Worm (Caenorhabditis elegans) whole organism, young adult: ENCODE data around the gene T13C5.2.
A peak's percentile ranks its signal among the peaks of the same experiment; 100 is the strongest.

Experiments
- B0035.1 ChIP-seq: sonication (generic microtip); optimal IDR thresholded peaks from 2 replicates; lab custom pipeline; 2016; ENCODE audit warnings: missing genetic modification characterization, mild to moderate bottlenecking, missing compliant biosample characterization, missing genotype, missing genetic modification reagents
- B0336.3 ChIP-seq: fragments of 200-800 bp; sonication (Bioruptor generic); IDR thresholded peaks from 2 replicates; pipeline ENCODE4 v1.3.6; 2022; ENCODE audit warnings: missing genetic modification characterization, missing compliant biosample characterization
- D2030.7 ChIP-seq: fragments of 200-800 bp; sonication (Bioruptor generic); IDR thresholded peaks from 2 replicates; pipeline ENCODE4 v1.3.6; 2022; ENCODE audit warnings: missing genetic modification reagents, missing genetic modification characterization, missing compliant biosample characterization
- F52B5.7 ChIP-seq: sonication (generic microtip); optimal IDR thresholded peaks from 2 replicates; lab custom pipeline; 2016; ENCODE audit warnings: mild to moderate bottlenecking, missing genetic modification characterization, missing compliant biosample characterization
- F55B11.4 ChIP-seq: sonication (generic microtip); optimal IDR thresholded peaks from 2 replicates; lab custom pipeline; 2016; ENCODE audit warnings: missing compliant biosample characterization, missing genetic modification characterization, borderline replicate concordance; ENCODE audit not compliant: insufficient read depth
- K11D2.4 ChIP-seq: fragments of 200-800 bp; sonication (Bioruptor generic); IDR thresholded peaks from 2 replicates; pipeline ENCODE4 v1.3.6; 2022; ENCODE audit warnings: missing genetic modification reagents, missing genetic modification characterization, missing compliant biosample characterization
- T26A5.8 ChIP-seq: sonication (generic microtip); optimal IDR thresholded peaks from 2 replicates; lab custom pipeline; 2016; ENCODE audit warnings: missing genetic modification characterization, missing compliant biosample characterization
- Y53F4B.3 ChIP-seq: fragments of 200-800 bp; sonication (Bioruptor generic); IDR thresholded peaks from 2 replicates; pipeline ENCODE4 v1.3.6; 2022; ENCODE audit warnings: missing genetic modification reagents, missing genetic modification characterization, missing compliant biosample characterization
- Y56A3A.18 ChIP-seq: fragments of 200-800 bp; sonication (Bioruptor generic); IDR thresholded peaks from 2 replicates; pipeline ENCODE4 v1.3.6; 2022; ENCODE audit warnings: missing genetic modification reagents, missing genetic modification characterization, missing compliant biosample characterization
- Y79H2A.3 ChIP-seq: fragments of 200-800 bp; sonication (Bioruptor generic); conservative IDR thresholded peaks from 2 replicates; pipeline ENCODE4 v1.3.6; 2022; ENCODE audit warnings: missing genetic modification reagents, missing genetic modification characterization, missing compliant biosample characterization
- ZK185.1 ChIP-seq: sonication (generic microtip); optimal IDR thresholded peaks from 2 replicates; lab custom pipeline; 2016; ENCODE audit warnings: mild to moderate bottlenecking, missing genetic modification characterization, missing compliant biosample characterization; ENCODE audit not compliant: poor library complexity, severe bottlenecking
- akir-1 ChIP-seq: fragments of 200-800 bp; sonication (Bioruptor generic); optimal IDR thresholded peaks from 2 replicates; lab custom pipeline; 2018; ENCODE audit warnings: mild to moderate bottlenecking, missing genetic modification characterization, moderate library complexity, missing compliant biosample characterization
- aptf-2 ChIP-seq: fragments of 200-800 bp; sonication (Bioruptor generic); conservative IDR thresholded peaks from 2 replicates; pipeline ENCODE4 v1.3.6; 2022; ENCODE audit warnings: missing genetic modification reagents, missing genetic modification characterization, missing compliant biosample characterization
- athp-1 ChIP-seq: sonication (generic microtip); optimal IDR thresholded peaks from 2 replicates; lab custom pipeline; 2017; ENCODE audit warnings: mild to moderate bottlenecking, missing genetic modification characterization, missing compliant biosample characterization
- cebp-1 ChIP-seq, 2 experiments: fragments of 200-800 bp in 1 of 2; sonication (Bioruptor generic) in 1 of 2; sonication (generic microtip) in 1 of 2; IDR thresholded peaks in 1 of 2; optimal IDR thresholded peaks in 1 of 2; 2 replicates each; pipeline versions ENCODE4 v1.3.6 to Lab custom; 2017 to 2022; ENCODE audit warnings: missing compliant biosample characterization in 2 of 2, missing genetic modification characterization in 2 of 2, mild to moderate bottlenecking in 1 of 2, missing genetic modification reagents in 1 of 2, moderate library complexity in 1 of 2
- ceh-27 ChIP-seq: fragments of 200-800 bp; sonication (Bioruptor generic); optimal IDR thresholded peaks from 2 replicates; lab custom pipeline; 2018; ENCODE audit warnings: mild to moderate bottlenecking, missing genetic modification characterization, moderate library complexity, missing compliant biosample characterization
- ceh-40 ChIP-seq: fragments of 200-800 bp; sonication (Bioruptor generic); IDR thresholded peaks from 2 replicates; pipeline ENCODE4 v1.3.6; 2022; ENCODE audit warnings: missing genetic modification characterization, missing compliant biosample characterization
- ceh-79 ChIP-seq: sonication (generic microtip); optimal IDR thresholded peaks from 2 replicates; lab custom pipeline; 2017; ENCODE audit warnings: mild to moderate bottlenecking, missing genetic modification characterization, missing compliant biosample characterization
- dpff-1 ChIP-seq: sonication (generic microtip); optimal IDR thresholded peaks from 2 replicates; lab custom pipeline; 2017; ENCODE audit warnings: mild to moderate bottlenecking, missing genetic modification characterization, missing compliant biosample characterization
- him-1 ChIP-seq: sonication (generic microtip); optimal IDR thresholded peaks from 2 replicates; lab custom pipeline; 2016; ENCODE audit warnings: missing genotype, missing genetic modification reagents, missing genetic modification characterization, missing compliant biosample characterization
- hsf-1 ChIP-seq: fragments of 200-800 bp; sonication (Bioruptor generic); IDR thresholded peaks from 2 replicates; pipeline ENCODE4 v1.3.6; 2022; ENCODE audit warnings: missing genetic modification reagents, missing genetic modification characterization, missing compliant biosample characterization
- let-526 ChIP-seq: fragments of 200-800 bp; sonication (Bioruptor generic); IDR thresholded peaks from 2 replicates; pipeline ENCODE4 v1.3.6; 2022; ENCODE audit warnings: missing genetic modification reagents, missing genetic modification characterization, missing compliant biosample characterization
- lin-40 ChIP-seq: sonication (generic microtip); optimal IDR thresholded peaks from 2 replicates; lab custom pipeline; 2016; ENCODE audit warnings: missing genetic modification characterization, mild to moderate bottlenecking, missing compliant biosample characterization, missing genotype, missing genetic modification reagents
- madf-3 ChIP-seq: fragments of 200-800 bp; sonication (Bioruptor generic); IDR thresholded peaks from 2 replicates; pipeline ENCODE4 v1.3.6; 2022; ENCODE audit warnings: missing genetic modification reagents, missing genetic modification characterization, missing compliant biosample characterization
- mxl-1 ChIP-seq: sonication (generic microtip); optimal IDR thresholded peaks from 2 replicates; lab custom pipeline; 2016; ENCODE audit warnings: missing genetic modification characterization, missing compliant biosample characterization
- nfya-1 ChIP-seq: sonication (generic microtip); optimal IDR thresholded peaks from 2 replicates; lab custom pipeline; 2017; ENCODE audit warnings: antibody characterized with exemption, missing compliant biosample characterization, missing genetic modification characterization, borderline replicate concordance; ENCODE audit not compliant: insufficient read depth
- nfya-2 ChIP-seq: fragments of 200-800 bp; sonication (Bioruptor generic); IDR thresholded peaks from 2 replicates; pipeline ENCODE4 v1.3.6; 2022; ENCODE audit warnings: missing genetic modification reagents, missing genetic modification characterization, missing compliant biosample characterization
- nfyb-1 ChIP-seq: fragments of 200-800 bp; sonication (Bioruptor generic); IDR thresholded peaks from 2 replicates; pipeline ENCODE4 v1.3.6; 2022; ENCODE audit warnings: missing genetic modification reagents, missing genetic modification characterization, missing compliant biosample characterization
- nhr-27 ChIP-seq: fragments of 200-800 bp; sonication (Bioruptor generic); optimal IDR thresholded peaks from 2 replicates; lab custom pipeline; 2018; ENCODE audit warnings: mild to moderate bottlenecking, missing genetic modification characterization, moderate library complexity, missing compliant biosample characterization
- nhr-80 ChIP-seq: sonication (generic microtip); optimal IDR thresholded peaks from 2 replicates; lab custom pipeline; 2016; ENCODE audit warnings: missing genetic modification characterization, missing compliant biosample characterization
- pha-4 ChIP-seq: fragments of 150-350 bp; sonication (generic microtip); optimal IDR thresholded peaks from 2 replicates; lab custom pipeline; 2014; ENCODE audit warnings: missing biosample characterization, missing genetic modification reagents, missing genetic modification characterization
- repo-1 ChIP-seq: sonication (generic microtip); optimal IDR thresholded peaks from 2 replicates; lab custom pipeline; 2017; ENCODE audit warnings: mild to moderate bottlenecking, missing genetic modification characterization, missing compliant biosample characterization
- snpc-1.1 ChIP-seq: sonication (generic microtip); optimal IDR thresholded peaks from 2 replicates; lab custom pipeline; 2017; ENCODE audit warnings: missing genetic modification characterization, mild to moderate bottlenecking, missing compliant biosample characterization, antibody characterized with exemption, moderate library complexity, missing genotype, missing genetic modification reagents; ENCODE audit not compliant: insufficient read depth
- snpc-3.4 ChIP-seq: sonication (generic microtip); optimal IDR thresholded peaks from 2 replicates; lab custom pipeline; 2017; ENCODE audit warnings: missing genetic modification characterization, mild to moderate bottlenecking, missing compliant biosample characterization, antibody characterized with exemption, moderate library complexity, missing genotype, missing genetic modification reagents
- sptf-2 ChIP-seq: fragments of 200-800 bp; sonication (Bioruptor generic); optimal IDR thresholded peaks from 2 replicates; lab custom pipeline; 2018; ENCODE audit warnings: mild to moderate bottlenecking, missing genetic modification characterization, missing compliant biosample characterization
- zfh-2 ChIP-seq: fragments of 200-800 bp; sonication (Bioruptor generic); conservative IDR thresholded peaks from 2 replicates; pipeline ENCODE4 v1.3.6; 2022; ENCODE audit warnings: missing genetic modification reagents, missing genetic modification characterization, missing compliant biosample characterization
- zim-3 ChIP-seq: sonication (generic microtip); optimal IDR thresholded peaks from 2 replicates; lab custom pipeline; 2017; ENCODE audit warnings: mild to moderate bottlenecking, missing genetic modification characterization, moderate library complexity, missing compliant biosample characterization
- ztf-25 ChIP-seq: fragments of 200-800 bp; sonication (Bioruptor generic); IDR thresholded peaks from 2 replicates; pipeline ENCODE4 v1.3.6; 2022; ENCODE audit warnings: missing genetic modification reagents, missing genetic modification characterization, missing compliant biosample characterization
- ztf-28 ChIP-seq: fragments of 200-800 bp; sonication (Bioruptor generic); IDR thresholded peaks from 2 replicates; pipeline ENCODE4 v1.3.6; 2022; ENCODE audit warnings: missing genetic modification reagents, missing genetic modification characterization, missing compliant biosample characterization
- ztf-3 ChIP-seq: fragments of 200-800 bp; sonication (Bioruptor generic); optimal IDR thresholded peaks from 2 replicates; lab custom pipeline; 2018; ENCODE audit warnings: mild to moderate bottlenecking, missing genetic modification characterization, missing compliant biosample characterization

T13C5.2 gene

ce11 chrX:6204696-6205232 is 20.0 kb downstream of the T13C5.2 start, which contains the start of gene bca-1 (continued):
- TF ChIP-seq nfya-1 (tag; lab: Kevin White, UChicago) = no peak
- TF ChIP-seq cebp-1 (GFP tag; IDR thresholded peaks at IDR 0.05; lab: Robert Waterston, UW) = no peak
- TF ChIP-seq cebp-1 (tag; optimal IDR thresholded peaks at IDR 0.05; lab: Kevin White, UChicago) = peak; percentile 11
- no peak for TF ChIP-seq let-526
- TF ChIP-seq Y53F4B.3 (GFP tag; lab: Robert Waterston, UW) = no peak

ce11 chrX:6205325-6205724 is 20.5 kb downstream of the T13C5.2 start:
- TF ChIP-seq athp-1 (tag; lab: Kevin White, UChicago) (no peak), sptf-2 (GFP tag; lab: Kevin White, UChicago) (no peak), ceh-79 (tag; lab: Kevin White, UChicago) (no peak), repo-1 (tag; lab: Kevin White, UChicago) (no peak), Y56A3A.18 (GFP tag; lab: Robert Waterston, UW) (no peak), ZK185.1 (tag; lab: Kevin White, UChicago) (no peak)

ce11 chrX:6206305-6206704 is 21.5 kb downstream of the T13C5.2 start, which contains the start of gene mtp-18:
mtp-18 (minus strand) TSS chrX:6206405.
- TF ChIP-seq K11D2.4 (GFP tag; lab: Robert Waterston, UW) (no peak), nhr-27 (tag; lab: Kevin White, UChicago) (no peak), mxl-1 (tag; lab: Kevin White, UChicago) (no peak), akir-1 (GFP tag; lab: Kevin White, UChicago) (no peak)
- TF ChIP-seq, all 124 proteins: peak for 0

- TF ChIP-seq ZK185.1 (tag; lab: Kevin White, UChicago) (peak; percentile 97), Y56A3A.18 (GFP tag; lab: Robert Waterston, UW) (peak; percentile 91), lin-40 (tag; lab: Kevin White, UChicago) (peak; percentile 93), ztf-25 (GFP tag; lab: Robert Waterston, UW) (peak; percentile 87), snpc-1.1 (tag; lab: Kevin White, UChicago) (no peak), ceh-27 (GFP tag; lab: Kevin White, UChicago) (peak; percentile 97), athp-1 (tag; lab: Kevin White, UChicago) (peak; percentile 72), F52B5.7 (peak; percentile 89), nfya-2 (GFP tag; lab: Robert Waterston, UW) (0 out of 2 replicates have a peak, but pooled peaks have one; percentile 37), nhr-27 (tag; lab: Kevin White, UChicago) (peak; percentile 91), aptf-2 (GFP tag; lab: Robert Waterston, UW) (peak; percentile 83), madf-3 (GFP tag; lab: Robert Waterston, UW) (no peak), hsf-1 (GFP tag; lab: Robert Waterston, UW) (0 out of 2 replicates have a peak, but pooled peaks have one; percentile 22), nhr-80 (tag; lab: Kevin White, UChicago) (peak; percentile 82), Y79H2A.3 (GFP tag; lab: Robert Waterston, UW) (peak; percentile 66; the same call in 1 of the 2 replicates), F55B11.4 (no peak), dpff-1 (peak; percentile 2), ztf-28 (GFP tag; lab: Robert Waterston, UW) (0 out of 2 replicates have a peak, but pooled peaks have one; percentile 44), snpc-3.4 (tag; lab: Kevin White, UChicago) (peak; percentile 58), pha-4 (tag; lab: Kevin White, UChicago) (no peak), sptf-2 (GFP tag; lab: Kevin White, UChicago) (peak; percentile 67), B0336.3 (peak; percentile 85; the same call in 1 of the 2 replicates), ceh-40 (GFP tag; lab: Robert Waterston, UW) (no peak), B0035.1 (tag; lab: Kevin White, UChicago) (peak; percentile 88), nfyb-1 (GFP tag; lab: Robert Waterston, UW) (peak; percentile 93), mxl-1 (tag; lab: Kevin White, UChicago) (peak; percentile 68), ztf-3 (peak; percentile 33), zim-3 (tag; lab: Kevin White, UChicago) (peak; percentile 88), D2030.7 (GFP tag; lab: Robert Waterston, UW) (peak; percentile 43; the same call in 1 of the 2 replicates), T26A5.8 (no peak), zfh-2 (GFP tag; lab: Robert Waterston, UW) (peak; percentile 89), him-1 (tag; lab: Kevin White, UChicago) (peak; percentile 49)
Measured at ce11 chrX:6207687-6208088, 22.9 kb downstream of the T13C5.2 start, which contains the start of gene T13C5.6. T13C5.6 (minus strand) TSS chrX:6207687.
